Worm (Caenorhabditis elegans) whole organism, early embryonic: ENCODE results near the gene riok-3.

ENCODE experiments used
- ama-1 ChIP-seq: fragments of 150-350 bp; optimal IDR thresholded peaks from 2 replicates; lab custom pipeline; 2014
- pes-1 ChIP-seq: fragments of 200-800 bp; sonication (Bioruptor generic); IDR thresholded peaks from 2 replicates; pipeline ENCODE4 v1.3.6; 2022; ENCODE audit warnings: missing genetic modification reagents, missing genetic modification characterization, missing compliant biosample characterization
- tbx-11 ChIP-seq: fragments of 200-800 bp; sonication (Bioruptor generic); IDR thresholded peaks from 2 replicates; pipeline ENCODE4 v1.3.6; 2022; ENCODE audit warnings: missing genetic modification characterization, missing compliant biosample characterization
- tbx-37 ChIP-seq: fragments of 200-800 bp; sonication (Bioruptor generic); conservative IDR thresholded peaks from 2 replicates; pipeline ENCODE4 v1.3.6; 2022; ENCODE audit warnings: missing genetic modification reagents, missing genetic modification characterization, missing compliant biosample characterization

ce11 chrIII:9827163-9827951 lies 22.5 kb upstream of the riok-3 start, which contains the start of the genes ZK632.10 and ZK632.11:
- no peak for TF ChIP-seq ama-1 (lab: Kevin White, UChicago)
- TF ChIP-seq pes-1 (GFP tag; lab: Robert Waterston, UW), result no peak
- TF ChIP-seq tbx-37 (GFP tag; lab: Robert Waterston, UW), result no peak
- no peak for TF ChIP-seq tbx-11 (GFP tag; lab: Robert Waterston, UW)
